Worm (Caenorhabditis elegans) whole organism, L2 larva: ENCODE data around the gene pqn-39.

Experiments
- aly-2 ChIP-seq: fragments of 150-350 bp; optimal IDR thresholded peaks from 2 replicates; lab custom pipeline; 2014; ENCODE audit warnings: missing biosample characterization, missing genetic modification characterization
- blmp-1 ChIP-seq: sonication (generic microtip); optimal IDR thresholded peaks from 2 replicates; lab custom pipeline; 2017; ENCODE audit warnings: missing genetic modification characterization, mild to moderate bottlenecking, missing compliant biosample characterization, antibody characterized with exemption, moderate library complexity; ENCODE audit not compliant: insufficient read depth
- ceh-16 ChIP-seq: fragments of 150-350 bp; optimal IDR thresholded peaks from 2 replicates; lab custom pipeline; 2014; ENCODE audit warnings: missing biosample characterization, missing genetic modification characterization
- egl-27 ChIP-seq: sonication (generic microtip); optimal IDR thresholded peaks from 3 replicates; lab custom pipeline; 2017; ENCODE audit warnings: missing biosample characterization, missing genetic modification reagents, missing genetic modification characterization
- lin-11 ChIP-seq: fragments of 150-350 bp; sonication (generic microtip); optimal IDR thresholded peaks from 2 replicates; lab custom pipeline; 2014; ENCODE audit warnings: missing biosample characterization, missing genetic modification characterization, inconsistent platforms, mixed read lengths
- lsy-2 ChIP-seq, 2 experiments: fragments of 150-350 bp in 1 of 2; sonication (generic microtip) in 1 of 2; optimal IDR thresholded peaks; 2 replicates each; lab custom pipeline; 2014 to 2017; ENCODE audit warnings: missing biosample characterization in 2 of 2, missing genetic modification characterization in 2 of 2
- nhr-10 ChIP-seq: sonication (generic microtip); optimal IDR thresholded peaks from 2 replicates; lab custom pipeline; 2017; ENCODE audit warnings: missing biosample characterization, missing genetic modification characterization
- ztf-11 ChIP-seq: sonication (generic microtip); optimal IDR thresholded peaks from 2 replicates; lab custom pipeline; 2017; ENCODE audit warnings: missing biosample characterization, missing genetic modification characterization

DNA sequence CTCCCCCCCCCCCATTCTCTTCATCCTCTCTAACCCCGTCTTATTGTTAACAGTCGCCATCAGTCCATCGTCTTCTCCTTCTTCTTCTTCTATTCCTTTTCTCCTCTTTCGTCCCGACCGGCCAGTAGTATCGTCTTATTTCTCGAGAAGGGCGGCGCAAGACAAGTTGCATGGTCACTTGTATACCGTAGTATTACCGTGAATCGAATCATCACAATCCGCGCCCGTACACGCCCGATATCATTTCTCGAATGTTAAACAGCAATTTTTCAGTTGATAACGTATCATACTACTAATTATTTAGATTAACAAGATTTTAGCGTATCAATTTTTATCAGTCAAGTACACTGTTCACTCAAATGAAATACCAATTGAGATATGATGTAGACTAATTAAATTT, 30.6 kb downstream of the pqn-39 start:
- TF ChIP-seq ceh-16 (tag; lab: Kevin White, UChicago) (no peak), nhr-10 (tag; lab: Kevin White, UChicago) (no peak), blmp-1 (tag; lab: Kevin White, UChicago) (no peak), lsy-2 (tag; optimal IDR thresholded peaks at IDR 0.05; lab: Kevin White, UChicago) (peak in 1 of 2 experiments; percentile 31), aly-2 (tag; lab: Kevin White, UChicago) (no peak), lin-11 (tag; lab: Kevin White, UChicago) (no peak), egl-27 (tag; lab: Kevin White, UChicago) (no peak), ztf-11 (tag; lab: Kevin White, UChicago) (no peak)
